Worm (Caenorhabditis elegans): ENCODE measurements around the gene F40F12.3.

The F40F12.3 gene

ce11 chrIII:9912501-9912900 lies 8.2 kb downstream of the F40F12.3 start:
- TF ChIP-seq nfya-1 (tag; optimal IDR thresholded peaks at IDR 0.05; ENCODE audit: insufficient read depth) (no peak), nhr-28 (tag; optimal IDR thresholded peaks at IDR 0.05) (no peak), unc-62 (GFP tag; optimal IDR thresholded peaks at IDR 0.05) (no peak), nhr-237 (tag; optimal IDR thresholded peaks at IDR 0.05) (no peak), pha-4 (tag; optimal IDR thresholded peaks at IDR 0.05) (no peak), nhr-77 (tag; optimal IDR thresholded peaks at IDR 0.05) (no peak), ceh-82 (tag; optimal IDR thresholded peaks at IDR 0.05) (no peak), aly-2 (tag; optimal IDR thresholded peaks at IDR 0.05) (no peak), mml-1 (tag; optimal IDR thresholded peaks at IDR 0.05) (no peak), lin-15B (tag; optimal IDR thresholded peaks at IDR 0.05) (no peak), ztf-4 (tag; optimal IDR thresholded peaks at IDR 0.05) (no peak), egl-27 (tag; optimal IDR thresholded peaks at IDR 0.05) (no peak), elt-3 (tag; optimal IDR thresholded peaks at IDR 0.05) (no peak), ceh-16 (tag; optimal IDR thresholded peaks at IDR 0.05) (no peak), ceh-9 (tag; optimal IDR thresholded peaks at IDR 0.05) (no peak), nhr-43 (tag; optimal IDR thresholded peaks at IDR 0.05; ENCODE audit: poor library complexity, severe bottlenecking) (no peak), fkh-2 (tag; optimal IDR thresholded peaks at IDR 0.05) (no peak)

DNA sequence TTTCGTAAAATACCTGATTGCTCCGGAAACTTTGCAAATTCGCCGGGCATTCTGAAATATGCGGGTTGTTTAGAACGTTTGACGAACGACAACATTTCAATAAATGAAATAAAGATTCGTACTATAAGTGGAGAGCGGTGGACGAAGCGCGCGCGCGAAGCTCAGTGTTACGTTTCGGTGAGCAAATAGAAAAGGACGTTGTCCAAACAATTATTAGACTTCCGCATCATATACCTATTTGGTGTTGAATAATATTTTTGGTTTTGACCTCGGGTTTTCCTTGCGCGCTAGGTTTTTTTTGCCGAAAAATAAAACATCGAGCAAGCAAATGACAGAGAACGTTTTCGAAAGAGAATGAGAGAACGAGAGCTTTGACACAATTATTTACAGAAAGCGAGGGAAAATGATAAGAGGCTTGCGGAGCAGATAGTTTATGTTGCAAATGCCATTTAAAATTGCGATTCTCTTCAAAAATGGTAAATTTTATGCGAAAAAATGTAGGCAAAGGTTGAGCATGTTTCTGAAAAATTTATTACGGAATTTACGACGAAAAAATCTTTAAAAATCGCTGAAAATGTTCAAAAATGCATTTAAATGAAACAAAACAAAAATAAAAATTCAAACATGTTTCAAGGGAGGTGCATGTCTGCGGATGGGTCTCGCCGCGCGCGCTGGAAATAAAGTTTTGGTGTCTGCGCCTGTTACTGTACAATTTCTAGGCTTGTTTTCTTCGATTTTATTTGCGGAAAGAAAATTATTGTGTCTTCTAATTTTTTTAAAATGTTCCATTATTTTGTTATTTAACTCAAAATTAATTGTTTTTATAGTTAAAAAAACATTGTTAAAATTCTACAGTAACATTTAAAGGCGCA lies 9.8 kb downstream of the F40F12.3 start, which contains the start of the genes cyld-1 and F40F12.9:
Gene cyld-1, minus strand, starts transcription at position 51 of the 872 bp plus-strand sequence.
Gene F40F12.9, plus strand, starts transcription at position 721 of the 872 bp plus-strand sequence.
- TF ChIP-seq lin-15B (tag; optimal IDR thresholded peaks at IDR 0.05) = no peak
- TF ChIP-seq ZK546.5 (tag; optimal IDR thresholded peaks at IDR 0.05) = no peak
- no peak for TF ChIP-seq ztf-11 (tag; optimal IDR thresholded peaks at IDR 0.05)
- no peak for TF ChIP-seq elt-1 (tag; optimal IDR thresholded peaks at IDR 0.05)
- peak; percentile 87 for TF ChIP-seq pha-4 (tag; optimal IDR thresholded peaks at IDR 0.05)
- no peak for TF ChIP-seq nhr-43 (tag; optimal IDR thresholded peaks at IDR 0.05; ENCODE audit: poor library complexity, severe bottlenecking)
- peak; percentile 45 for TF ChIP-seq elt-2 (tag; optimal IDR thresholded peaks at IDR 0.05)
- TF ChIP-seq nhr-23 (tag; optimal IDR thresholded peaks at IDR 0.05) = no peak
- TF ChIP-seq mdl-1 (tag; optimal IDR thresholded peaks at IDR 0.05) = no peak
- no peak for TF ChIP-seq nhr-67 (tag; optimal IDR thresholded peaks at IDR 0.05)

DNA sequence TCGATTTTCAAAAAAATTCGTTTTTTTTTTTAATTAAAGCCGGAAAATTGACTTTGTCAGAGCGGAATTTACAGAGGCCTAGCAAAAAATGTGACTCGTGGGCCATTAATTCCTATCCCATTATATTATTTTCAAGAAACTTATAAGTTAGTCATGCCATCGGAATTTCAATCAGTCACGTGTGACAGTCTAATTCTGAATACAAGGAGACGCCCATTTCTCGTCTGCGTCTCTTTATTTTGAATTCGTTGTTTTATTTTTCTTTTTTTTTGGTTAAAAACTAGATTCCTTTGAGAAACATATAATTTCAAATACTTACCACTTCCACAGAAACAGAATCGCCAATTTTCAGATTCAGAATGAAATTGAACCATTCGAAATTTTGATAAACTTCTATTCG lies 11.9 kb downstream of the F40F12.3 start:
- TF ChIP-seq hmg-11 (tag; optimal IDR thresholded peaks at IDR 0.05) = no peak
- TF ChIP-seq fos-1 (tag; optimal IDR thresholded peaks at IDR 0.05) = no peak
- TF ChIP-seq elt-3 (tag; optimal IDR thresholded peaks at IDR 0.05) = no peak
- TF ChIP-seq daf-12 (tag; optimal IDR thresholded peaks at IDR 0.05) = no peak
- TF ChIP-seq ztf-11 (tag; optimal IDR thresholded peaks at IDR 0.05) = no peak
- no peak for TF ChIP-seq egl-27 (tag; optimal IDR thresholded peaks at IDR 0.05)
- TF ChIP-seq zag-1 (tag; optimal IDR thresholded peaks at IDR 0.05) = no peak
- no peak for TF ChIP-seq nhr-28 (tag; optimal IDR thresholded peaks at IDR 0.05)
- no peak for TF ChIP-seq ceh-9 (tag; optimal IDR thresholded peaks at IDR 0.05)
- TF ChIP-seq fkh-2 (tag; optimal IDR thresholded peaks at IDR 0.05) = no peak
- no peak for TF ChIP-seq nhr-77 (tag; optimal IDR thresholded peaks at IDR 0.05)
- TF ChIP-seq ceh-16 (tag; optimal IDR thresholded peaks at IDR 0.05) = no peak
- TF ChIP-seq nhr-237 (tag; optimal IDR thresholded peaks at IDR 0.05) = no peak
- TF ChIP-seq nhr-12 (tag; optimal IDR thresholded peaks at IDR 0.05) = no peak

ce11 chrIII:9907574-9907973 lies 13.1 kb downstream of the F40F12.3 start:
- TF ChIP-seq ceh-82 (tag; optimal IDR thresholded peaks at IDR 0.05) (no peak), ztf-4 (tag; optimal IDR thresholded peaks at IDR 0.05) (no peak), jun-1 (tag; optimal IDR thresholded peaks at IDR 0.05) (no peak), nhr-23 (tag; optimal IDR thresholded peaks at IDR 0.05) (peak; percentile 49), nhr-25 (tag; optimal IDR thresholded peaks at IDR 0.05) (no peak), pha-4 (tag; optimal IDR thresholded peaks at IDR 0.05) (peak; percentile 25), nhr-43 (tag; optimal IDR thresholded peaks at IDR 0.05; ENCODE audit: poor library complexity, severe bottlenecking) (peak; percentile 28)

ce11 chrIII:9905307-9905706 lies 15.4 kb downstream of the F40F12.3 start:
- no peak for TF ChIP-seq lsy-12 (tag; optimal IDR thresholded peaks at IDR 0.05)
- no peak for TF ChIP-seq snpc-4 (tag; optimal IDR thresholded peaks at IDR 0.05)
- TF ChIP-seq jun-1 (tag; optimal IDR thresholded peaks at IDR 0.05) = no peak
- no peak for TF ChIP-seq tbx-2 (tag; optimal IDR thresholded peaks at IDR 0.05)
- TF ChIP-seq fkh-10 (GFP tag; optimal IDR thresholded peaks at IDR 0.05) = peak; percentile 75
- peak; percentile 52 for TF ChIP-seq nfya-1 (tag; optimal IDR thresholded peaks at IDR 0.05; ENCODE audit: insufficient read depth)
- no peak for TF ChIP-seq daf-12 (tag; optimal IDR thresholded peaks at IDR 0.05)
- no peak for TF ChIP-seq nhr-11 (tag; optimal IDR thresholded peaks at IDR 0.05)
- no peak for TF ChIP-seq ztf-11 (tag; optimal IDR thresholded peaks at IDR 0.05)
- TF ChIP-seq ama-1 (optimal IDR thresholded peaks at IDR 0.05) = peak; percentile 49
- TF ChIP-seq R02D3.7 (tag; optimal IDR thresholded peaks at IDR 0.05) = no peak
- TF ChIP-seq fkh-2 (tag; optimal IDR thresholded peaks at IDR 0.05) = no peak
- peak; percentile 35 for TF ChIP-seq hmg-11 (tag; optimal IDR thresholded peaks at IDR 0.05)
- no peak for TF ChIP-seq egl-27 (tag; optimal IDR thresholded peaks at IDR 0.05)
- peak; percentile 24 for TF ChIP-seq lin-15B (tag; optimal IDR thresholded peaks at IDR 0.05)
- TF ChIP-seq ceh-9 (tag; optimal IDR thresholded peaks at IDR 0.05) = no peak
